Worm (Caenorhabditis elegans): Measurements from ENCODE around the gene tmd-2.

Gene tmd-2

DNA sequence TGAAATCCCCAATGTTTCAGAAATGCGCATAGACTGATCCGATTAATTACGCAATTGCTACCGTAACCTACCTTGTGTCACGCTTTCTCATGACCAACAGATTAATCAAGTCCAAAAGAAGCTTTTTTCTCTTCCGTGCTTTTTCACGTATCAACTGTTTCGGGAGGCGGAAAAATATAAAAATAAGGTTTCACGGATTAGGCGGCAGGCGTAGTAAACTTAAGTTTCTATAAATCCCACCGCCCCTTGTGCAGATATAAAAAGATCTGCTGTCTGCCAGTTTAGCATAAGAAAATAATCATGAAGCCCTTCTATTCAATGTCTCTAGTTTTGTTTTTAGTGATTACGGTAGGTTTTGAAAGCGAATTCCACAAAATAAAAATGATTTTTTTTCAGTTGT, 52.6 kb downstream of the tmd-2 start, which contains the start of gene gcy-7:
Gene gcy-7, plus strand, starts transcription at position 301 of the 400 bp plus-strand sequence.
- TF ChIP-seq ztf-4 (tag; optimal IDR thresholded peaks at IDR 0.05): no peak

ce11 chrV:8389307-8389706, 54.8 kb downstream of the tmd-2 start:
- TF ChIP-seq zag-1 (tag; optimal IDR thresholded peaks at IDR 0.05) (no peak), nhr-77 (tag; optimal IDR thresholded peaks at IDR 0.05) (no peak), ceh-82 (tag; optimal IDR thresholded peaks at IDR 0.05) (no peak), alr-1 (tag; optimal IDR thresholded peaks at IDR 0.05) (no peak), nhr-23 (tag; optimal IDR thresholded peaks at IDR 0.05) (no peak), dmd-4 (tag; optimal IDR thresholded peaks at IDR 0.05) (no peak), egl-27 (tag; optimal IDR thresholded peaks at IDR 0.05) (no peak), gmeb-1 (tag; optimal IDR thresholded peaks at IDR 0.05) (no peak), fos-1 (tag; optimal IDR thresholded peaks at IDR 0.05) (no peak), elt-1 (tag; optimal IDR thresholded peaks at IDR 0.05) (no peak)
